Fruit fly (Drosophila melanogaster) whole organism, larva: Measurements from ENCODE around the gene eEF1gamma.

Experiments
- noc ChIP-seq: fragments of 200-800 bp; sonication (Bioruptor generic); optimal IDR thresholded peaks from 3 replicates; lab custom pipeline; 2019; ENCODE audit warnings: missing biosample characterization, mild to moderate bottlenecking, missing genetic modification characterization, moderate library complexity

Gene eEF1gamma

DNA sequence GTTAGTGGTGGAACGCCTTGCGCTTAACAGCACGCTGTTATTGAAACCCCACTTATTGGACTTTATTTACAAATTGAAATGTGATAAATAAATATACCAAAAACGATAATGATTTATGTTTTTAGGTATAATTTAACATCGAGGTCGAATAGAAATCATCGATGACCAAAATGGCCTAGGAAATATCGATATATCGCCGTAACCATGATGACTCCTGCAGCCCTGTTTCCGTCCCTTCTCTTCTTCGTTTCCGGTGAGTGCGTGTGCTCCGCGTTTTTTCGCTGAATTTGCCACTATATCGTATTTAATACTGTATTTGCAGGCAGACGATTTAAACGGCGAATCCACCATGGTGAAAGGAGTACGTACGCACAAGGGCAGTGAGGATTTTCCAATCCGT, at the start of gene eEF1gamma:
eEF1gamma (plus strand) TSS at position 225 of the 400 bp plus-strand sequence.
- TF ChIP-seq noc (tag; lab: Kevin White, UChicago) = peak; percentile 84

DNA sequence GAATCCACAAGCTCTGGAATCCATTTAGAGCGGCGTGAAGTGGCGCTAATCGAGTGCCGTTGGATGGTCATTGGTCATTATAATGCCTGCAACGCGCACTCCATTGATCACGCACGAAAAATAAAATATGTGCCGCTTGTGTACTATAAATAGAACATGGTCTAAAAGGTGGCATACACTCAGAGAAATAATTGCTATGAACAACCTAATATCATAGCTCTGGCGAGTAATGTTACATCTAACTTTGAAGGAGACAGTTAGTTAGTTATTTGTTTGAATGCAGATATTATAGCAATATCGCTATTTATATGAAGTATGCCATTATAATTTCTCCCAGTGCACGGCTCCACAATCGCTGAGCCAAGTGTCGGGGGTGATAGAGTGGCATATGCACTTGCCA, 29.0 kb upstream of the eEF1gamma start:
- TF ChIP-seq noc (tag; lab: Kevin White, UChicago) = no peak

DNA sequence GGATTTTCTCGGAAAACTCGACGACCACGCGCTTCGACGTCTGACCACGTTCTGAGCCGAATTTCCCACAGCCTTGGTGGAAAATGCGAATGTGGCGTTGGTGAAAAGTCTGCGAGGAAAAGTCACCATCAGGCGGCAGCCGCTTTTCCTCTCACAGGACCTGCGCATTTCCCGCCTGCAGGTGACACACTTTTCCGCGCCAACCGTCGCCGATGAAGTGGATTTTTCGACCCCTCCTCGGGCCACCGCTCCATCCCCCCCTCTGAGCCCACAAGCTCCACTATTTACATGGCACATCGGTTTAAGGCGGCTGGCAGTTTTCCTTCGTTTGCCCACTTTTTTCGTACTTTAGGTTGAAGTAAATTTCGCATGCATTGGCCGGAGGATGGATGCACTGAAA, 25.0 kb upstream of the eEF1gamma start, which contains the start of gene jus:
jus (minus strand) TSS at position 38 of the 400 bp plus-strand sequence.
- no peak for TF ChIP-seq noc (tag; lab: Kevin White, UChicago)

DNA sequence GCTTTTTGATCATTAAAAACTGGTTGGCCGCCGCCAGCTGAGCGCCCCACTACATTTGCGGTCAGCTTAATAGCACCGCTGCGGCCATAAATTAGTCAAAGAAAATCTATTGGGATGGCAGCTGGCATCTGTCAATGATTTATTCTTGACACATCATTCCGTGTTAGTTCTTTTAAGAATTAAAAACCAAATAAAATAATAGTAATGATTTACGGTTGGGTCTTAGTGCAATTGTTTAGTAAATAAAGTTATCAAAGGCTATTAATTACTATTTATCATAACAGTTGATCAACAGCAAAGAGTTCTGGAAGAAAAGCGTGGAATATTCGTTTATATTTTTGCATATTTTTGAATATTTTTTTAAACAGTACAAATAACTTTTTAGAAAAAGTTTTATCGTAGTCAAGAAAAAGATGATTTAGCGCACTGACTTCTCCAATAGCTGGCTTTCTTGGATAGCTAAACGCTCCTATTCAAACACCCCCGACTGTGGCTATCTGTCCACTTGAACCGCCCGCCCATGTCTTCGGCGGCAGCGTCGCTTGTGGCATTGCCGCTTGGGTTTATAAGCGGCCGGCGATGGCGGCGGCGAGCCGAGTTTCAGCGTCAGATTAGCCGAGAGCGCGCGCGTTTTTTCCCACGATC, 22.9 kb upstream of the eEF1gamma start, which contains the start of gene CG14515:
CG14515 (plus strand) TSS at position 590 of the 645 bp plus-strand sequence.
- TF ChIP-seq noc (tag; lab: Kevin White, UChicago) = no peak

DNA sequence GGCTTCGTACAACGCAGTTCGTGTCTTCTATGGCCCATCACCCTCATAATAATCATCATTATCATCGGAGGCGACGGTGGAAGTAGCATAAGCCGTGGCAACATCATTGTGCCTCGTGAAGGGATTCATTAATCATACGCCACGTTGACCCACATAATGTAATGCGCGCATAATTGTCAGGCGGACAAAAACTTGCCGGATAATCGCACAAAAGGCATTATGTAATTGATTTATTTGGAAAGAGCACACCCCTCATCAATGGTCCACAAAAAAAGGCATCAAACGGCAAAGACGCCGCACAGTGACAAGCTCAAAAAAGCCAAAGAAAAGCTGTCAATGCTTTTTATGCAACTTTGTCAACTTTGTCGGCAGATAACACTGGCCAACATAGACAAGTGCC, 21.7 kb upstream of the eEF1gamma start:
- no peak for TF ChIP-seq noc (tag; lab: Kevin White, UChicago)

DNA sequence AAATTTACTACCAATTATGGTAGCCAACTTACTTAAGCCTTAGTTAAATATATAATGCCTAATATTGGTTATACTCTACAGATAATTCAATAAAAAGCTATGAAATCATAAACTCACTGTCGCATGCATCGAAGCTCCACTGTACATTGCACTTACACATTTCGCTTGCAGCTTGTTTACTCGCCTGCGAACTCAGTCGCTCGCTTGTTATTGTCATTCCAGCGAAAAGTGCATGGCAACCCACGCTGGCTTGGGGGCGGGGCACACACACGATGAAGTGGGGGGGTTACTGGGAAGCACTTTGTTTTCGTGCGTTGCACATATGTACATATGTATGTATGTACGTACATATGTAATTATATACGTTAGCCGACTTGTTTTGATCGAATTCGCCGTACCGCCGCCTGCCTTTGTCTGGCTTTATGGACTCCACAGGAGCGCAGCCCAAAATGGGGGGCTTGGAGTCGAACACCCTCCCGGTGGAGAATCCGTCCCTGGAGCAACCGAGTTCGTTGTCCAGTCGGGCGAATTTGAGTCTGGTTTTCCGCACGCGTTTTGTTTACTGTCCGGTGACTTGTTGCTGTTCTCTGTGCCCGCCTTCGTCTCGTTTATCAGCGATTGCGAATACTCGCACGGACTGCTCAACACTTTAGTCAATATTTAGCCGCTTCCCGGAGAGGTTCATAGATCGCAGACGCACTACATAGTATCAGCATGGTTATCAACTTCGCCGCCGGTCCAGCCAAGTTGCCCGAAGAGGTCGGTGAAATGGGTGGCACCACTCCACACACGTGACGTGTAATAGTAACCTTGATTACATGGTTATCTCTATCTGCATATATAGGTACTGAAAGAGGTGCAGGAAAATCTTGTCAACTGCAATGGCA, 19.9 kb upstream of the eEF1gamma start, which contains the start of gene CG11899:
CG11899 (plus strand) TSS at position 648 of the 887 bp plus-strand sequence.
- peak; percentile 54 for TF ChIP-seq noc (tag; lab: Kevin White, UChicago)

DNA sequence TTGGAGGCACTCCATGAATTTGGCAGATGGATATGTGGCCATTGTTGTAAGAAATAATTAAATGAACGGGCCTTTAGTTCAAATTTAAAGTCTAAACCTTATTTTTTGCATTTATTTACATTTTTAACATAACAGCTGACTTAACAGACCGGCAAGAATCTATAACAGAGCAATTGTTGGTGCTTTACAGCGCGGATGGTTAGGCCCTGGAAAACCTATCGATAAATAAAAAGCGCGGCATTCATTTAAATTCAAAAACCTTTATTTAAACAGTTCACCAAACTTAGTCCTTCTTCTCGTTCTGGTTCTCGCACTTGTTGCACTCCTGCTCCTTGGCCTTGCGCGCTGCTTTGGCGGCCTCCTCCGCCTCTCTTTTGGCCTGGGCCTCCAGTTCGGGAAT, 17.6 kb upstream of the eEF1gamma start, which contains the start of gene Mesh1:
Mesh1 (minus strand) TSS at position 108 of the 400 bp plus-strand sequence.
- TF ChIP-seq noc (tag; lab: Kevin White, UChicago) = no peak

DNA sequence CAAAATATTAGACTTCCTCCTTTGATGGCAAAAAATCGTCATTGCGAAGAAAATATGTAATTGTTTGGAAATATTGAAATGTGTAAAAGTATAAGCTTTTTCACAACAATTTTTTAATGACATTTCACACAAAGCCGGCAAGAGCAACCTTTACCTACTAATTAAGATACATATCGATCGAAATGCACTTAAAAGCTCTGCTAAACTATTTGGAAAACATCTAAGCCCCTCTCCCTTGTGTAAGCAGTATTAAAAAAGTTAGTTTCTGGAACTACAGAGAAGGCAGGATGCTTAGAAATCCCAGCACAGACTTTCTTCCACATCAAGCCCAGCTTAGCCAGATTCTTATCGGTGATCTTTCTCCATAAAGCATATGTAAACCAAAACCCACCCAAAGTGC, 15.9 kb upstream of the eEF1gamma start, which contains the start of gene Cyt-c1L:
Cyt-c1L (minus strand) TSS at position 101 of the 400 bp plus-strand sequence.
- no peak for TF ChIP-seq noc (tag; lab: Kevin White, UChicago)

DNA sequence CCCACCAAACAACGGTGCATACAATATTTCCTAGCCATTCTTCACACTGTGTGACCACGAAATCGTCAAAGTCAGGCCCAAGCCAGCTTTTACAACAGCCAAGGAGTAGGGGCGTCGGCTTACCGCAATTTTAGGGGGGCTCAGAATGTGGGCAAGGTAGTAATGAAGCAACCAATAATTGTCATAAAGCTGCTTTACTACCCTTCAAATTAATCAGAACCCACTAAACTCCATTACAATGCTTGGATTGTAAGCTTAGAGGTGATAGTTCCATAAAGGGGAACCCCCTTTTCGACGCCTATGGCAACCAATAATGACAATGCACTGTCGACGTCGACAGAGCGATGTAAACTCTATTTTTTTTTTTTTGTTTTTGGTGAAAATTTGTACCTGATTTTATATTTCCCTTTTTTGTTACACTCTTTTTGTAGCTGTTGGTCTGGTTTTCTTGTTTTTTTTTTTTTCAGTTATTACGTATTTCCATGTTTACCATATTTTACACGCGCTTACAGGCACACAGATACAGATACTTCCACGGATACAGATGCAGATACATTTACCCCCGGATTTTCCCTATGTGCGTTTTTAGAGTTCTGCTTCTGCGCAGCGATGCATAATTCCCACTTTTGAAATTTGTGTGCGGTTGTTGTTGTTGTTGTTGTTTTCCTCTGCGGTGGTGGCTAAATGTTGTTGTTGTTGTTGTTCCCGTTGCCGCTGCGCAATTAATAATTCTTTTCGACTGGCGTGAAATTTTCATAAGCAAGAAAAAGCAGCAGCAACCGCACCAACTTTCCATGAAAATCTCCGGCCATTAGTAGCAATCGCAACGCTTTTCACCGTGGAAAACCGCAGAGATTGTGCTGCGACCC, 15.1 kb upstream of the eEF1gamma start:
- TF ChIP-seq noc (tag; lab: Kevin White, UChicago) = no peak

DNA sequence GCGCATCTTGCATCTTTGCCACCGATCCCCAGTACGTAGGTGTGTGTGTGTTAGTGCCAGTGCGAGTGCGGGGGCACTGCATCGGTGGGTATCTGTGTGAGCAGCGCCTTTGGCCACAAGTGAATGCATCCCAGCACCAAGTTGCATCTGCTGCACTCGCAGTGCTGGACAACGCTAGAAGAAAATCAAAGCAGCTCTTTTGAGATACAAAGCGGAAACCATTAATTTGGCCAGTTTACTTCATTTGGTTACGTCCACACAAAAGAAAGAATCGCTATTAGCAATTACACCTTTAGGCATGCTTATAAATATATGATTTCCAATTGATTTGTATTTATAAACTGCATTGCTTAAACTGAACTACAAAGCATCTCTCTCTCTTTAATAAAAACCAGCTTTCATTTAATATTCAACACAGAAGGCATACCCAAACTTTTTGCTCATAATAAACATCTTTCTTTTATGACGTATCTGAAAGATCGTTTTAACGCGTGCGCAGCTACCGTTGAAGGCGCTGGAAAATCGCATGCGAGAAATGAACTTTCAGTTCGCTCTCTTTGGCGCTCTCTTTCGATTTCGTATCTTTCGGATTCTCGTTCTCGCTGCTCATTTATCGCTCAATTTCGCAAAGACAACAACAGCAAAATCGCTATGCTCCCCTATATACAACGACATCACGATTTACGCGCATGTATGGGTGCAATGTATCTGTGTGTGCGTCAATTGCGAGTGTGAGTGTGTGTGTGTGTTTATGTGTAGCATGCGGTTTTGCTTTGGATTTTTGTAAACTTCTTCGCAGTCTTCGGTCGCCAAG, 13.6 kb upstream of the eEF1gamma start:
- TF ChIP-seq noc (tag; lab: Kevin White, UChicago) = no peak

DNA sequence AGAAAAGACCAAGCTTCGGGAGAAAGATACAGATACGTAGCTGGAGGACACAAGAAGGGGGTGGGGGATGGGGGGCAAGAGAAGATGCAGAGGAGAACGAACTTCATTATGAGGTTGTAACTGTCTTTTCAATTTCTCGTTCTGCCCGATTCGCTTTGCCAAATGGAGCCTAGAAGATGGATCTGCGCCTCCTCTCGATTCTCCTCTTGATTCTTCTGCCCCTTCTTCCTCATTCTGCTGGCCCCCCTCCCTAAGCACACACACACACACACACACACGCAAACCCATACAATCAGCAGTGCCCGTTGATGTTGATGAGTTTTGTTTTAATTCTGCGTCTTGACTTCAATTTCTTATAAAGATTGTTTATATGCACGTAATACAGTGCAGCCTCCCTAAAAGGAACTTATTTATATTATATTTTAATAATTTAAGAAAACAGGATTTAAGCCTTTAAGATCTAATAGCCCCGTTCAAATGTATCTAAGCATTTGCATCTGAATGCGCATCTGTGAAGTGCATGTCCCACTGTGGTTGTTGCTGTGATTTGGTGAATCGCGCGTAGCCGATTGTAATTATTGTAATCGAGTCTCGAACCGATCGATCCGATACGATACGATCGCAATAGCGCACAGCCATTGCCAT, 12.8 kb upstream of the eEF1gamma start:
- TF ChIP-seq noc (tag; lab: Kevin White, UChicago) = peak; percentile 46

DNA sequence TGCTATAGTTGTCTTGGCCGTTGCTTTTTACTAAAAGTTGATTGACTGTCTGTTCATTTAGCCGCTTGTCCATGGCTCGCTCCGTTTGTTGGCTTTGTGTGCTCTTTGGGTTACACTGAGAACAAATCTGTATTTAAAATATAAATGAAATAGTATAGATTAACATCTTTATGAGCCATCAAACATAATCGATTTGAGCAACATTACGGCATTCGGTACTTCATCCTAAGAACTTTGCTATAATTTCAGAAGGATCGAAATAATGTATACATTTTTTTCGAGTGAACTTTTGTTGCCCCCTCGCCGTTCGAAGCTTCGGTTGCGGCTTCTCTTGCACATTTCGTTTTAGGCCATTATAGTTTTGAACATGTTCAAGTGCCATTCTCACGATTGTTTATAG, 12.0 kb upstream of the eEF1gamma start:
- TF ChIP-seq noc (tag; lab: Kevin White, UChicago) = peak; percentile 32

DNA sequence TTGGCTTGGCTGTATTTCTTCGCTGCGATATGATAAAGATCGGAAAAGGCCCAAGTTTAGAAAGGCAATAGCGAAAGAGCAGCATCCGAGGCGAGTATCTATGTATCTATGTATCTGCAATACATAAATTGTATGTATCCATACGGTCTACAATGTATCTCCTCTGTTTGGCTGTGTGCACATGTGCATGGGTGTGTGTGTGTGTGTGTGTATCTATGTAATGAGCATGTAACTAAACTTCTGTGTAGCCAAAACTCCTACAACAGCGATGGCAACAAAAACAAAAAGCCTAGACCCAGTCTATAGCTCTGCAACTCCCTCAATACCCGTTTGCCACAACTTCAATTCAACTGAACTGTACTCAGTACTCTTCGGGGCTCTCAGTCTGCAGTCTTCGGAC, 9.9 kb upstream of the eEF1gamma start:
- TF ChIP-seq noc (tag; lab: Kevin White, UChicago) = no peak
